Fruit fly (Drosophila melanogaster): ENCODE measurements around the gene Tim9a.

The Tim9a gene

DNA sequence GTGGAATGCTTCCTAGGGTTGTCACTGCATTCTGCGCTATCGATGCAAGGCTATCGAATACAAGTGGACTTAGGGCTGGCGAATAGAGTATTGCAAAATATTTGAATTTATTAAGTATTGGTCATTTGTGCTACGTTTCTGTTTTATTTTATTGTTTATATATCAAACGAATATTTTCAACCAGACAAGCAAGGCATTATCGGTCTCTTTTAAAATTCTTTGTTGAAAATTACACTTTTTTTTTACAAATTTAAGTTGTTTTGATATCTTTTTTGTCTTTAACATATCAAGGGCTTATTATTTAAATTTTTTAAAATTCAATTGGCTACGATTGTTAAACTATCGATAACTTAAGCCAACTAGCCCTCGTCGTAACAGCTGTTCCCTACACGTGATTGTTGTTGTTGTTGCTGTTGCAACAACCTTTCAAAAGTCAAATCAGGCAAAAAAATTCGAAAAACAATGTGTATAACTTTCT lies 2.4 kb downstream of the Tim9a start, which contains the start of the genes Ype and CG1662 (continued):
- TF ChIP-seq Sox102F (GFP tag; optimal IDR thresholded peaks at IDR 0.05) (peak; percentile 67), seq (GFP tag; IDR thresholded peaks at IDR 0.05) (0 out of 2 replicates have a peak, but pooled peaks have one; percentile 35), CG4730 (GFP tag; IDR thresholded peaks at IDR 0.05) (peak; percentile 52), Hr39 (optimal IDR thresholded peaks at IDR 0.05) (no peak), emc (GFP tag; optimal IDR thresholded peaks at IDR 0.05) (peak; percentile 28), Poxn (GFP tag; IDR thresholded peaks at IDR 0.05) (no peak), CG7745 (tag; optimal IDR thresholded peaks at IDR 0.05) (no peak), sima (GFP tag; optimal IDR thresholded peaks at IDR 0.05) (no peak), CG11695 (GFP tag; IDR thresholded peaks at IDR 0.05) (0 out of 3 replicates have a peak, but pooled peaks have one; percentile 26), crp (GFP tag; optimal IDR thresholded peaks at IDR 0.05) (peak; percentile 61 to 89), CG7357 (GFP tag; IDR thresholded peaks at IDR 0.05) (0 out of 3 replicates have a peak, but pooled peaks have one; percentile 27), trem (tag; optimal IDR thresholded peaks at IDR 0.05) (peak; percentile 72), Adf1 (GFP tag; IDR thresholded peaks at IDR 0.05) (no peak), zen (tag; optimal IDR thresholded peaks at IDR 0.05) (peak; percentile 76), h (optimal IDR thresholded peaks at IDR 0.05) (no peak), NC2α (GFP tag; optimal IDR thresholded peaks at IDR 0.05) (peak; percentile 37), CG18764 (GFP tag; optimal IDR thresholded peaks at IDR 0.05) (peak; percentile 37), Hr51 (GFP tag; optimal IDR thresholded peaks at IDR 0.05) (peak; percentile 59 to 73), CG8359 (GFP tag; optimal IDR thresholded peaks at IDR 0.05; ENCODE audit: borderline replicate concordance) (no peak), CG11247 (GFP tag; IDR thresholded peaks at IDR 0.05) (peak; percentile 68), CG4328 (GFP tag; optimal IDR thresholded peaks at IDR 0.05) (peak; percentile 67), ranshi (GFP tag; IDR thresholded peaks at IDR 0.05) (peak; percentile 45; the same call in 1 of the 2 replicates), slbo (GFP tag; IDR thresholded peaks at IDR 0.05) (peak; percentile 85), CG8765 (GFP tag; IDR thresholded peaks at IDR 0.05) (no peak), caup (GFP tag; optimal IDR thresholded peaks at IDR 0.05; ENCODE audit: severe bottlenecking) (peak; percentile 55), CG17912 (GFP tag; optimal IDR thresholded peaks at IDR 0.05) (no peak), wdn (GFP tag; IDR thresholded peaks at IDR 0.05) (peak; percentile 39; the same call in 1 of the 2 replicates), chm (GFP tag; IDR thresholded peaks at IDR 0.05) (peak; percentile 59), CG6813 (GFP tag; optimal IDR thresholded peaks at IDR 0.05) (peak; percentile 28), CG6272 (GFP tag; IDR thresholded peaks at IDR 0.05) (0 out of 2 replicates have a peak, but pooled peaks have one; percentile 45), lab (GFP tag; optimal IDR thresholded peaks at IDR 0.05) (peak; percentile 76), CG17359 (tag; optimal IDR thresholded peaks at IDR 0.05) (peak; percentile 64), fru (optimal IDR thresholded peaks at IDR 0.05) (no peak), CG18476 (GFP tag; optimal IDR thresholded peaks at IDR 0.05) (peak; percentile 69), ken (GFP tag; IDR thresholded peaks at IDR 0.05) (0 out of 3 replicates have a peak, but pooled peaks have one; percentile 62), B-H2 (GFP tag; optimal IDR thresholded peaks at IDR 0.05) (peak; percentile 81), chif (GFP tag; optimal IDR thresholded peaks at IDR 0.05) (peak; percentile 55 to 62), hkb (optimal IDR thresholded peaks at IDR 0.05) (no peak), hkb (GFP tag; IDR thresholded peaks at IDR 0.05) (peak; percentile 59), row (GFP tag; IDR thresholded peaks at IDR 0.05) (peak; percentile 88), Side (GFP tag; optimal IDR thresholded peaks at IDR 0.05) (peak; percentile 27), zen2 (GFP tag; IDR thresholded peaks at IDR 0.05; ENCODE audit: partially characterized antibody) (peak; percentile 56; the same call in 1 of the 3 replicates), abd-A (tag; optimal IDR thresholded peaks at IDR 0.05) (peak; percentile 3), CG3407 (GFP tag; optimal IDR thresholded peaks at IDR 0.05) (peak; percentile 47), dan (GFP tag; IDR thresholded peaks at IDR 0.05) (no peak), Awh (GFP tag; IDR thresholded peaks at IDR 0.05) (0 out of 2 replicates have a peak, but pooled peaks have one; percentile 39), CG17361 (GFP tag; IDR thresholded peaks at IDR 0.05) (peak; percentile 88), vvl (GFP tag; IDR thresholded peaks at IDR 0.05) (peak; percentile 74), Oli (tag; optimal IDR thresholded peaks at IDR 0.05) (peak; percentile 61), CrebB (tag; optimal IDR thresholded peaks at IDR 0.05) (no peak), unc-4 (GFP tag; IDR thresholded peaks at IDR 0.05; ENCODE audit: partially characterized antibody) (peak; percentile 77)
